Fruit fly (Drosophila melanogaster) whole organism, prepupa: ENCODE measurements around the gene CG45218.

Experiments
- CG11294 ChIP-seq: fragments of 200-800 bp; sonication (Bioruptor generic); IDR thresholded peaks from 2 replicates; pipeline ENCODE4 v1.3.6; 2022; ENCODE audit warnings: missing biosample characterization, missing genetic modification characterization
- CG4318 ChIP-seq: fragments of 200-800 bp; sonication (Bioruptor generic); optimal IDR thresholded peaks from 3 replicates; lab custom pipeline; 2017; ENCODE audit warnings: missing biosample characterization, mild to moderate bottlenecking, missing genetic modification characterization
- pdm3 ChIP-seq: fragments of 200-800 bp; sonication (Bioruptor generic); optimal IDR thresholded peaks from 3 replicates; lab custom pipeline; 2016; ENCODE audit warnings: missing biosample characterization, missing genetic modification characterization
- spab ChIP-seq: fragments of 200-800 bp; sonication (Bioruptor generic); optimal IDR thresholded peaks from 2 replicates; lab custom pipeline; 2017; ENCODE audit warnings: missing biosample characterization, mild to moderate bottlenecking, missing genetic modification characterization, missing genetic modification reagents
- svp ChIP-seq: fragments of 200-800 bp; sonication (Bioruptor generic); peaks from one replicate; lab custom pipeline; 2016; ENCODE audit warnings: missing biosample characterization, missing genetic modification characterization

DNA sequence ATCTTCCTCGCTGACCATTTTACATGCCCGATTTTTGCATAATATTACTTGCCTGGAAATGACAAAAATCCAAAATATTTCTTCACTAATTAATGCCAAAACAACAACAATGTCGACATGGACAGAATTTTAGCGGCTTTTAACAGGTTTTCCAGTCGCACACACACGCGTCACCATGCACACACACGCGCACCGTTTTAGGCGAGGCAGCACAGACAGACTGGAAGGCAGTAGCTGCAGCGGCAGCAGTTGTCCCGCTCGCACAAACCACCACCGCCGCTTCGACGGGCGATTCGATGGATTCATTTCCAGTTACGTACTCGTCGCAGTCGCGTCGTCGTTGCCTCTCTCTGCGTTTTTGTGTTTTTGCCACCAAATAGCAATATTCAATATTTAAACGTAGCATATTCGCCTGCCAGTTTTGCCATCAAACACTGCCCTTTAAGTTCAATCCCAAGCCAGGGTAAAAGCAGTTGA is at the start of gene CG45218:
- TF ChIP-seq pdm3 (no peak), svp (GFP tag; lab: Kevin White, UChicago) (peak; percentile 78), CG11294 (no peak), CG4318 (GFP tag; lab: Kevin White, UChicago) (no peak), spab (GFP tag; lab: Kevin White, UChicago) (no peak)
